Fruit fly (Drosophila melanogaster) whole organism, prepupa: Measurements from ENCODE around the gene RpL8.
A peak's percentile ranks its signal among the peaks of the same experiment; 100 is the strongest.

Experiments used
- Blimp-1 ChIP-seq: fragments of 200-800 bp; sonication (Bioruptor generic); optimal IDR thresholded peaks from 3 replicates; lab custom pipeline; 2017; ENCODE audit warnings: missing biosample characterization, missing genetic modification characterization, mild to moderate bottlenecking, moderate library complexity, missing genetic modification reagents
- CG10631 ChIP-seq: fragments of 200-800 bp; sonication (Bioruptor generic); optimal IDR thresholded peaks from 2 replicates; lab custom pipeline; 2016; ENCODE audit warnings: missing biosample characterization, missing genetic modification characterization
- CG11294 ChIP-seq: fragments of 200-800 bp; sonication (Bioruptor generic); IDR thresholded peaks from 2 replicates; pipeline ENCODE4 v1.3.6; 2022; ENCODE audit warnings: missing biosample characterization, missing genetic modification characterization
- CG11762 ChIP-seq: fragments of 200-800 bp; sonication (Bioruptor generic); optimal IDR thresholded peaks from 3 replicates; lab custom pipeline; 2016; ENCODE audit warnings: missing biosample characterization, missing genetic modification characterization; ENCODE audit not compliant: insufficient read depth
- CG11902 ChIP-seq: fragments of 200-800 bp; sonication (Bioruptor generic); optimal IDR thresholded peaks from 3 replicates; lab custom pipeline; 2016; ENCODE audit warnings: missing biosample characterization, missing genetic modification characterization
- CG15336 ChIP-seq: fragments of 200-800 bp; sonication (Bioruptor generic); IDR thresholded peaks from 2 replicates; pipeline ENCODE4 v1.3.6; 2022; ENCODE audit warnings: missing biosample characterization, missing genetic modification characterization
- CG1621 ChIP-seq: fragments of 200-800 bp; sonication (Bioruptor generic); optimal IDR thresholded peaks from 3 replicates; lab custom pipeline; 2018; ENCODE audit warnings: missing biosample characterization, mild to moderate bottlenecking, missing genetic modification characterization
- CG16779 ChIP-seq: fragments of 200-800 bp; sonication (Bioruptor generic); optimal IDR thresholded peaks from 3 replicates; lab custom pipeline; 2017; ENCODE audit warnings: missing biosample characterization, mild to moderate bottlenecking, missing genetic modification characterization
- CG3032 ChIP-seq: fragments of 200-800 bp; optimal IDR thresholded peaks from 2 replicates; lab custom pipeline; 2019; ENCODE audit warnings: missing biosample characterization, mild to moderate bottlenecking, missing genetic modification characterization, moderate library complexity
- CG32006 ChIP-seq: fragments of 200-800 bp; sonication (Bioruptor generic); optimal IDR thresholded peaks from 3 replicates; lab custom pipeline; 2017; ENCODE audit warnings: missing biosample characterization, mild to moderate bottlenecking, missing genetic modification characterization
- CG34406 ChIP-seq: fragments of 200-800 bp; sonication (Bioruptor generic); optimal IDR thresholded peaks from 3 replicates; lab custom pipeline; 2016; ENCODE audit warnings: missing biosample characterization, missing genetic modification characterization
- CG3919 ChIP-seq: fragments of 200-800 bp; sonication (Bioruptor generic); optimal IDR thresholded peaks from 3 replicates; lab custom pipeline; 2016; ENCODE audit warnings: missing biosample characterization, missing genetic modification characterization
- CG6163 ChIP-seq: fragments of 200-800 bp; sonication (Bioruptor generic); IDR thresholded peaks from 3 replicates; pipeline ENCODE4 v1.3.6; 2022; ENCODE audit warnings: missing biosample characterization, missing genetic modification characterization
- CG6276 ChIP-seq: fragments of 200-800 bp; sonication (Bioruptor generic); optimal IDR thresholded peaks from 2 replicates; lab custom pipeline; 2017; ENCODE audit warnings: missing biosample characterization, mild to moderate bottlenecking, missing genetic modification characterization
- CG6792 ChIP-seq: fragments of 200-800 bp; sonication (Bioruptor generic); optimal IDR thresholded peaks from 3 replicates; lab custom pipeline; 2016; ENCODE audit warnings: missing biosample characterization, missing genetic modification characterization
- CG6854 ChIP-seq: fragments of 200-800 bp; sonication (Bioruptor generic); optimal IDR thresholded peaks from 2 replicates; lab custom pipeline; 2017; ENCODE audit warnings: missing biosample characterization, mild to moderate bottlenecking, missing genetic modification characterization
- CG8319 ChIP-seq: fragments of 200-800 bp; sonication (Bioruptor generic); optimal IDR thresholded peaks from 3 replicates; lab custom pipeline; 2016; ENCODE audit warnings: missing biosample characterization, missing genetic modification characterization
- CG8632 ChIP-seq: fragments of 200-800 bp; sonication (Bioruptor generic); optimal IDR thresholded peaks from 3 replicates; lab custom pipeline; 2016; ENCODE audit warnings: missing biosample characterization, missing genetic modification characterization
- Eip93F ChIP-seq: fragments of 200-800 bp; sonication (Bioruptor generic); optimal IDR thresholded peaks from 2 replicates; lab custom pipeline; 2016; ENCODE audit warnings: missing biosample characterization, mild to moderate bottlenecking, missing genetic modification characterization
- Ets21C ChIP-seq: fragments of 200-800 bp; sonication (Bioruptor generic); optimal IDR thresholded peaks from 3 replicates; lab custom pipeline; 2016; ENCODE audit warnings: missing biosample characterization, missing genetic modification characterization
- Ets96B ChIP-seq: fragments of 200-800 bp; optimal IDR thresholded peaks from 2 replicates; lab custom pipeline; 2019; ENCODE audit warnings: missing biosample characterization, mild to moderate bottlenecking, missing genetic modification characterization, moderate library complexity
- Gug ChIP-seq: fragments of 200-800 bp; sonication (Bioruptor generic); IDR thresholded peaks from 2 replicates; pipeline ENCODE4 v1.3.6; 2022; ENCODE audit warnings: missing biosample characterization, missing genetic modification characterization
- Hr4 ChIP-seq: fragments of 200-800 bp; sonication (Bioruptor generic); optimal IDR thresholded peaks from 3 replicates; lab custom pipeline; 2016; ENCODE audit warnings: missing biosample characterization, missing genetic modification characterization
- OdsH ChIP-seq: fragments of 200-800 bp; sonication (Bioruptor generic); optimal IDR thresholded peaks from 3 replicates; lab custom pipeline; 2016; ENCODE audit warnings: missing biosample characterization, missing genetic modification characterization
- Sox102F ChIP-seq: fragments of 200-800 bp; sonication (Bioruptor generic); optimal IDR thresholded peaks from 2 replicates; lab custom pipeline; 2016; ENCODE audit warnings: missing biosample characterization, mild to moderate bottlenecking, missing genetic modification characterization
- Sox14 ChIP-seq: fragments of 200-800 bp; sonication (Bioruptor generic); optimal IDR thresholded peaks from 3 replicates; lab custom pipeline; 2016; ENCODE audit warnings: missing biosample characterization, missing genetic modification characterization
- achi ChIP-seq: fragments of 200-800 bp; sonication (Bioruptor generic); optimal IDR thresholded peaks from 3 replicates; lab custom pipeline; 2016; ENCODE audit warnings: missing biosample characterization, missing genetic modification characterization
- acj6 ChIP-seq: fragments of 200-800 bp; sonication (Bioruptor generic); optimal IDR thresholded peaks from 3 replicates; lab custom pipeline; 2016; ENCODE audit warnings: missing biosample characterization, missing genetic modification characterization
- cyc ChIP-seq: fragments of 200-800 bp; sonication (Bioruptor generic); optimal IDR thresholded peaks from 3 replicates; lab custom pipeline; 2016; ENCODE audit warnings: missing biosample characterization, missing genetic modification characterization
- dac ChIP-seq: fragments of 200-800 bp; sonication (Bioruptor generic); optimal IDR thresholded peaks from 2 replicates; lab custom pipeline; 2017; ENCODE audit warnings: missing biosample characterization, mild to moderate bottlenecking, missing genetic modification characterization
- dsx ChIP-seq: fragments of 200-800 bp; optimal IDR thresholded peaks from 3 replicates; lab custom pipeline; 2019; ENCODE audit warnings: missing biosample characterization, mild to moderate bottlenecking, missing genetic modification characterization, moderate library complexity; ENCODE audit not compliant: poor library complexity, severe bottlenecking
- fd59A ChIP-seq: fragments of 200-800 bp; sonication (Bioruptor generic); optimal IDR thresholded peaks from 2 replicates; lab custom pipeline; 2017; ENCODE audit warnings: missing biosample characterization, mild to moderate bottlenecking, missing genetic modification characterization, missing genetic modification reagents
- fd85E ChIP-seq: fragments of 200-800 bp; sonication (Bioruptor generic); optimal IDR thresholded peaks from 3 replicates; lab custom pipeline; 2016; ENCODE audit warnings: missing biosample characterization, missing genetic modification characterization
- fkh ChIP-seq: fragments of 200-800 bp; sonication (Bioruptor generic); optimal IDR thresholded peaks from 3 replicates; lab custom pipeline; 2017; ENCODE audit warnings: missing biosample characterization, mild to moderate bottlenecking, missing genetic modification characterization, moderate library complexity
- net ChIP-seq: fragments of 200-800 bp; sonication (Bioruptor generic); optimal IDR thresholded peaks from 3 replicates; lab custom pipeline; 2016; ENCODE audit warnings: missing biosample characterization, missing genetic modification characterization
- pdm3 ChIP-seq: fragments of 200-800 bp; sonication (Bioruptor generic); optimal IDR thresholded peaks from 3 replicates; lab custom pipeline; 2016; ENCODE audit warnings: missing biosample characterization, missing genetic modification characterization
- salr ChIP-seq, 2 experiments: fragments of 200-800 bp; sonication (Bioruptor generic); optimal IDR thresholded peaks; 3 replicates each; lab custom pipeline; 2016 to 2018; ENCODE audit warnings: missing biosample characterization in 2 of 2, missing genetic modification characterization in 2 of 2, mild to moderate bottlenecking in 1 of 2
- spab ChIP-seq: fragments of 200-800 bp; sonication (Bioruptor generic); optimal IDR thresholded peaks from 2 replicates; lab custom pipeline; 2017; ENCODE audit warnings: missing biosample characterization, mild to moderate bottlenecking, missing genetic modification characterization, missing genetic modification reagents
- ss ChIP-seq, 2 experiments: fragments of 200-800 bp; sonication (Bioruptor generic); optimal IDR thresholded peaks; 2 replicates in 1 of 2; 3 replicates in 1 of 2; lab custom pipeline; 2017 to 2018; ENCODE audit warnings: mild to moderate bottlenecking in 2 of 2, missing biosample characterization in 2 of 2, missing genetic modification characterization in 2 of 2, moderate library complexity in 1 of 2
- svp ChIP-seq: fragments of 200-800 bp; sonication (Bioruptor generic); peaks from one replicate; lab custom pipeline; 2016; ENCODE audit warnings: missing biosample characterization, missing genetic modification characterization
- topi ChIP-seq: fragments of 200-800 bp; sonication (Bioruptor generic); optimal IDR thresholded peaks from 3 replicates; lab custom pipeline; 2016; ENCODE audit warnings: missing biosample characterization, missing genetic modification characterization

The RpL8 gene

dm6 chr3L:2585794-2586741, 1.2 kb upstream of the RpL8 start, which contains the start of gene msn (continued):
- TF ChIP-seq Sox102F (GFP tag; lab: Kevin White, UChicago): peak; percentile 51
- TF ChIP-seq net (GFP tag; lab: Kevin White, UChicago): peak; percentile 14
- TF ChIP-seq, all 60 proteins: peak for 22

dm6 chr3L:2587562-2587918, 284 bp downstream of the RpL8 start:
- TF ChIP-seq CG16779 (tag; lab: Kevin White, UChicago) (no peak), CG15336 (GFP tag; lab: Robert Waterston, UW) (0 out of 2 replicates have a peak, but pooled peaks have one; percentile 3)

- TF ChIP-seq svp (GFP tag; lab: Kevin White, UChicago) (no peak), spab (GFP tag; lab: Kevin White, UChicago) (no peak), CG8632 (GFP tag; lab: Kevin White, UChicago) (no peak)
- TF ChIP-seq, all 60 proteins: peak for 0
These were observed 1.1 kb downstream of the RpL8 start for dm6 chr3L:2588306-2588705.

dm6 chr3L:2589167-2589910, 2.1 kb downstream of the RpL8 start, which contains the start of gene dos:
dos (plus strand) TSS chr3L:2589414.
- TF ChIP-seq topi (GFP tag; lab: Kevin White, UChicago): peak; percentile 41
- peak; percentile 60 for TF ChIP-seq Sox14 (GFP tag; lab: Kevin White, UChicago)
- TF ChIP-seq CG3032 (tag; lab: Kevin White, UChicago): peak; percentile 48
- TF ChIP-seq OdsH (GFP tag; lab: Kevin White, UChicago): peak; percentile 23
- no peak for TF ChIP-seq net (GFP tag; lab: Kevin White, UChicago)
- no peak for TF ChIP-seq fd85E (GFP tag; lab: Kevin White, UChicago)
- TF ChIP-seq cyc (GFP tag; lab: Kevin White, UChicago): peak; percentile 30
- no peak for TF ChIP-seq ss (GFP tag; optimal IDR thresholded peaks at IDR 0.05; lab: Kevin White, UChicago)
- TF ChIP-seq fd59A (GFP tag; lab: Kevin White, UChicago): no peak
- no peak for TF ChIP-seq Gug (GFP tag; lab: Robert Waterston, UW)
- TF ChIP-seq acj6 (GFP tag; lab: Kevin White, UChicago): peak; percentile 34
- TF ChIP-seq achi (GFP tag; lab: Kevin White, UChicago): peak; percentile 6
- peak; percentile 5 for TF ChIP-seq CG3919 (GFP tag; lab: Kevin White, UChicago)
- TF ChIP-seq CG32006 (GFP tag; lab: Kevin White, UChicago): no peak
- no peak for TF ChIP-seq dac (GFP tag; lab: Kevin White, UChicago)
- TF ChIP-seq CG11294 (GFP tag; lab: Robert Waterston, UW): no peak
- no peak for TF ChIP-seq CG6163 (GFP tag; lab: Robert Waterston, UW)
- TF ChIP-seq CG10631 (GFP tag; lab: Kevin White, UChicago): peak; percentile 27
- no peak for TF ChIP-seq CG34406 (GFP tag; lab: Kevin White, UChicago)
- TF ChIP-seq Ets96B (tag; lab: Kevin White, UChicago): no peak
- TF ChIP-seq svp (GFP tag; lab: Kevin White, UChicago): peak; percentile 82
- no peak for TF ChIP-seq CG11902 (GFP tag; lab: Kevin White, UChicago)
- no peak for TF ChIP-seq CG11762
- TF ChIP-seq CG6792 (GFP tag; lab: Kevin White, UChicago): no peak
- peak; percentile 45 for TF ChIP-seq pdm3
- no peak for TF ChIP-seq Blimp-1 (GFP tag; lab: Kevin White, UChicago)
- peak; percentile 66 for TF ChIP-seq CG6276 (GFP tag; lab: Kevin White, UChicago)
- TF ChIP-seq CG15336 (GFP tag; lab: Robert Waterston, UW): no peak
- no peak for TF ChIP-seq CG8632 (GFP tag; lab: Kevin White, UChicago)
- peak; percentile 6 for TF ChIP-seq Eip93F (GFP tag; lab: Kevin White, UChicago)
- peak; percentile 23 for TF ChIP-seq Sox102F (GFP tag; lab: Kevin White, UChicago)
- peak; percentile 40 for TF ChIP-seq fkh (GFP tag; lab: Kevin White, UChicago)
- no peak for TF ChIP-seq CG8319
- TF ChIP-seq CG1621 (tag; lab: Kevin White, UChicago): no peak
- peak; percentile 14 for TF ChIP-seq CG6854 (GFP tag; lab: Kevin White, UChicago)
- TF ChIP-seq dsx: peak; percentile 34
- TF ChIP-seq Ets21C: peak; percentile 30
- peak; percentile 15 for TF ChIP-seq Hr4 (GFP tag; lab: Kevin White, UChicago)
- no peak for TF ChIP-seq salr (GFP tag; optimal IDR thresholded peaks at IDR 0.05; lab: Kevin White, UChicago)
